ENCODE assay signal across 1 fruit fly cellular context in the genomic region with DNA sequence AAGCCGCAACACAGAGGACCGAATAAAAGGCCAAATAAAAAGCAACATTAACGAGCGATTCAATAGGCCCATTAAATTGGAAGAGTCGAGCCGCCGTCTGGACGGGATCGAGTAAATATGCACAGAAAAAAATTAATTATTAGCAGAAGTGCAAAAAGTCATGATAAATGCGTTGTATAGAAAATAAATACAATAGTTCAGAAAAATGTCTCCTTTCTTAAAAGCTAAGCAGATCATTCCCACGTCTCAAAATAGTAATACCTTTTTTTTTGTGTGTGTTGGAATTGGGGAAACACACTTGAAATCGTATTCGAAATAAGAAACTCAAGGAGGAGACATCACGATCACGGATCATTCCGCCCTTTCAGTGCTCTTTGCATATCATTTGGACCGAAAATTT.
TF ChIP-seq lines count a peak whose summit lies in the region.

No protein-coding gene starts in this region.

TF ChIP-seq in whole organism, embryonic, 481 proteins besides CTCF, POLR2A, EP300 and RAD21 (continued from another document and continues in another):
- no peak for TF ChIP-seq CG11723 (GFP tag; optimal IDR thresholded peaks at IDR 0.05; lab: Kevin White, UChicago)
- no peak for TF ChIP-seq en (GFP tag; optimal IDR thresholded peaks at IDR 0.05; lab: Kevin White, UChicago)
- no peak for TF ChIP-seq TFAM (GFP tag; optimal IDR thresholded peaks at IDR 0.05; lab: Kevin White, UChicago)
- TF ChIP-seq ssp (GFP tag; IDR thresholded peaks at IDR 0.05; lab: Robert Waterston, UW) = 0 out of 2 replicates have a peak, but pooled peaks have one; percentile 26
- TF ChIP-seq Jarid2 (GFP tag; optimal IDR thresholded peaks at IDR 0.05; lab: Kevin White, UChicago) = no peak
- TF ChIP-seq CG3995 (GFP tag; optimal IDR thresholded peaks at IDR 0.05; lab: Kevin White, UChicago) = no peak
- no peak for TF ChIP-seq NFAT (GFP tag; IDR thresholded peaks at IDR 0.05; lab: Robert Waterston, UW)
- TF ChIP-seq CG9876 (GFP tag; optimal IDR thresholded peaks at IDR 0.05; lab: Kevin White, UChicago) = no peak
- peak; percentile 36; the same call in 1 of the 2 replicates for TF ChIP-seq CG14441 (GFP tag; IDR thresholded peaks at IDR 0.05; lab: Robert Waterston, UW)
- TF ChIP-seq chn (GFP tag; optimal IDR thresholded peaks at IDR 0.05; lab: Kevin White, UChicago) = no peak
- TF ChIP-seq Sry-δ (GFP tag; optimal IDR thresholded peaks at IDR 0.05; lab: Kevin White, UChicago) = no peak
- no peak for TF ChIP-seq ase (GFP tag; IDR thresholded peaks at IDR 0.05; lab: Robert Waterston, UW)
- peak; percentile 40 for TF ChIP-seq Atf-2 (GFP tag; optimal IDR thresholded peaks at IDR 0.05; lab: Kevin White, UChicago)
- TF ChIP-seq CG10654 (GFP tag; optimal IDR thresholded peaks at IDR 0.05; lab: Kevin White, UChicago) = peak; percentile 19
- no peak for TF ChIP-seq Side (GFP tag; optimal IDR thresholded peaks at IDR 0.05; lab: Kevin White, UChicago)
- TF ChIP-seq CG10543 (GFP tag; optimal IDR thresholded peaks at IDR 0.05; lab: Kevin White, UChicago) = no peak
- no peak for TF ChIP-seq zen2 (GFP tag; IDR thresholded peaks at IDR 0.05; lab: Robert Waterston, UW; ENCODE audit: partially characterized antibody)
- TF ChIP-seq Hr51 (GFP tag; optimal IDR thresholded peaks at IDR 0.05; lab: Kevin White, UChicago) = peak in 1 of 2 experiments; percentile 68
- TF ChIP-seq CG7745 (tag; optimal IDR thresholded peaks at IDR 0.05; lab: Kevin White, UChicago) = no peak
- TF ChIP-seq dmrt99B (tag; optimal IDR thresholded peaks at IDR 0.05; lab: Kevin White, UChicago) = peak; percentile 73
- TF ChIP-seq fru (optimal IDR thresholded peaks at IDR 0.05; lab: Kevin White, UChicago) = no peak
- peak in 1 of 2 experiments; percentile 72 for TF ChIP-seq bsh (GFP tag; optimal IDR thresholded peaks at IDR 0.05; lab: Kevin White, UChicago)
- TF ChIP-seq Dek (tag; optimal IDR thresholded peaks at IDR 0.05; lab: Kevin White, UChicago) = no peak
- TF ChIP-seq oc (tag; optimal IDR thresholded peaks at IDR 0.05; lab: Kevin White, UChicago) = peak; percentile 63
- TF ChIP-seq CG34376 (GFP tag; optimal IDR thresholded peaks at IDR 0.05; lab: Kevin White, UChicago) = no peak
- no peak for TF ChIP-seq pzg (GFP tag; optimal IDR thresholded peaks at IDR 0.05; lab: Kevin White, UChicago)
- TF ChIP-seq Optix (GFP tag; IDR thresholded peaks at IDR 0.05; lab: Robert Waterston, UW) = no peak
- TF ChIP-seq NK7.1 (GFP tag; optimal IDR thresholded peaks at IDR 0.05; lab: Kevin White, UChicago) = no peak
- no peak for TF ChIP-seq Fer1 (GFP tag; optimal IDR thresholded peaks at IDR 0.05; lab: Kevin White, UChicago)
- no peak for TF ChIP-seq CG11085 (GFP tag; IDR thresholded peaks at IDR 0.05; lab: Robert Waterston, UW)
- no peak for TF ChIP-seq CG31365 (tag; optimal IDR thresholded peaks at IDR 0.05; lab: Kevin White, UChicago)
- TF ChIP-seq CG7786 (GFP tag; optimal IDR thresholded peaks at IDR 0.05; lab: Kevin White, UChicago) = no peak
- no peak for TF ChIP-seq Hr39 (optimal IDR thresholded peaks at IDR 0.05; lab: Kevin White, UChicago)
- peak; percentile 15 for TF ChIP-seq ewg (GFP tag; optimal IDR thresholded peaks at IDR 0.05; lab: Kevin White, UChicago)
- TF ChIP-seq D19A (tag; optimal IDR thresholded peaks at IDR 0.05; lab: Kevin White, UChicago) = peak; percentile 30
- TF ChIP-seq CG17186 (GFP tag; optimal IDR thresholded peaks at IDR 0.05; lab: Kevin White, UChicago) = no peak
- TF ChIP-seq az2 (GFP tag; optimal IDR thresholded peaks at IDR 0.05; lab: Kevin White, UChicago) = peak; percentile 62
- no peak for TF ChIP-seq vfl (GFP tag; optimal IDR thresholded peaks at IDR 0.05; lab: Kevin White, UChicago)
- peak; percentile 64 for TF ChIP-seq HLH3B (GFP tag; IDR thresholded peaks at IDR 0.05; lab: Robert Waterston, UW)
- TF ChIP-seq CG5953 (GFP tag; IDR thresholded peaks at IDR 0.05; lab: Robert Waterston, UW) = peak; percentile 23; the same call in 1 of the 2 replicates
- peak; percentile 28 for TF ChIP-seq mam (GFP tag; optimal IDR thresholded peaks at IDR 0.05; lab: Kevin White, UChicago)
- TF ChIP-seq CG18764 (GFP tag; optimal IDR thresholded peaks at IDR 0.05; lab: Kevin White, UChicago) = no peak
- TF ChIP-seq CG10431 (GFP tag; optimal IDR thresholded peaks at IDR 0.05; lab: Kevin White, UChicago) = no peak
- no peak for TF ChIP-seq ham (GFP tag; IDR thresholded peaks at IDR 0.05; lab: Robert Waterston, UW)
- peak; percentile 31 for TF ChIP-seq CG10267 (tag; optimal IDR thresholded peaks at IDR 0.05; lab: Kevin White, UChicago)
- TF ChIP-seq ATbp (GFP tag; optimal IDR thresholded peaks at IDR 0.05; lab: Kevin White, UChicago) = peak; percentile 24
- no peak for TF ChIP-seq NC2α (GFP tag; optimal IDR thresholded peaks at IDR 0.05; lab: Kevin White, UChicago)
- no peak for TF ChIP-seq bowl (GFP tag; IDR thresholded peaks at IDR 0.05; lab: Robert Waterston, UW)
- no peak for TF ChIP-seq cato (GFP tag; optimal IDR thresholded peaks at IDR 0.05; lab: Kevin White, UChicago; ENCODE audit: borderline replicate concordance)
- TF ChIP-seq gce (GFP tag; IDR thresholded peaks at IDR 0.05; lab: Robert Waterston, UW) = no peak
- no peak for TF ChIP-seq CG6272 (GFP tag; IDR thresholded peaks at IDR 0.05; lab: Robert Waterston, UW)
- peak; percentile 2 for TF ChIP-seq Six4 (GFP tag; optimal IDR thresholded peaks at IDR 0.05; lab: Kevin White, UChicago)
- TF ChIP-seq CG31224 (GFP tag; IDR thresholded peaks at IDR 0.05; lab: Robert Waterston, UW) = 0 out of 2 replicates have a peak, but pooled peaks have one; percentile 14
- no peak for TF ChIP-seq disco-r (GFP tag; optimal IDR thresholded peaks at IDR 0.05; lab: Kevin White, UChicago)
- TF ChIP-seq twi (tag; optimal IDR thresholded peaks at IDR 0.05; lab: Kevin White, UChicago) = peak; percentile 1
- TF ChIP-seq CG1832 (GFP tag; optimal IDR thresholded peaks at IDR 0.05; lab: Kevin White, UChicago) = no peak
- TF ChIP-seq CG7928 (GFP tag; optimal IDR thresholded peaks at IDR 0.05; lab: Kevin White, UChicago) = no peak
- TF ChIP-seq lbe (GFP tag; optimal IDR thresholded peaks at IDR 0.05; lab: Kevin White, UChicago) = no peak
- TF ChIP-seq sd (tag; optimal IDR thresholded peaks at IDR 0.05; lab: Kevin White, UChicago) = no peak
- TF ChIP-seq NC2β (GFP tag; optimal IDR thresholded peaks at IDR 0.05; lab: Kevin White, UChicago) = no peak
- no peak for TF ChIP-seq Dll (GFP tag; IDR thresholded peaks at IDR 0.05; lab: Robert Waterston, UW; ENCODE audit: partially characterized antibody)
- TF ChIP-seq B-H1 (GFP tag; IDR thresholded peaks at IDR 0.05; lab: Robert Waterston, UW) = no peak
- no peak for TF ChIP-seq kay (GFP tag; optimal IDR thresholded peaks at IDR 0.05; lab: Kevin White, UChicago)
- TF ChIP-seq CG1792 (GFP tag; optimal IDR thresholded peaks at IDR 0.05; lab: Kevin White, UChicago) = peak; percentile 12
- TF ChIP-seq Myb (GFP tag; optimal IDR thresholded peaks at IDR 0.05; lab: Kevin White, UChicago) = no peak
- no peak for TF ChIP-seq ab (GFP tag; optimal IDR thresholded peaks at IDR 0.05; lab: Kevin White, UChicago)
- TF ChIP-seq CG33213 (GFP tag; optimal IDR thresholded peaks at IDR 0.05; lab: Kevin White, UChicago) = peak; percentile 6
- no peak for TF ChIP-seq HLHmδ (GFP tag; optimal IDR thresholded peaks at IDR 0.05; lab: Kevin White, UChicago)
- TF ChIP-seq Atf3 (GFP tag; optimal IDR thresholded peaks at IDR 0.05; lab: Kevin White, UChicago) = no peak
- peak; percentile 43 for TF ChIP-seq CG1602 (GFP tag; optimal IDR thresholded peaks at IDR 0.05; lab: Kevin White, UChicago)
- TF ChIP-seq CG14014 (GFP tag; IDR thresholded peaks at IDR 0.05; lab: Robert Waterston, UW) = 0 out of 2 replicates have a peak, but pooled peaks have one; percentile 12
- no peak for TF ChIP-seq Poxn (GFP tag; IDR thresholded peaks at IDR 0.05; lab: Robert Waterston, UW)
- TF ChIP-seq CG17612 (GFP tag; IDR thresholded peaks at IDR 0.05; lab: Robert Waterston, UW) = no peak
- TF ChIP-seq CG31441 (GFP tag; IDR thresholded peaks at IDR 0.05; lab: Robert Waterston, UW) = peak; percentile 49; the same call in 1 of the 2 replicates
- TF ChIP-seq her (GFP tag; optimal IDR thresholded peaks at IDR 0.05; lab: Kevin White, UChicago) = no peak
- TF ChIP-seq CG4707 (GFP tag; optimal IDR thresholded peaks at IDR 0.05; lab: Kevin White, UChicago) = no peak
- no peak for TF ChIP-seq ac (GFP tag; optimal IDR thresholded peaks at IDR 0.05; lab: Kevin White, UChicago)
- TF ChIP-seq ranshi (GFP tag; IDR thresholded peaks at IDR 0.05; lab: Robert Waterston, UW) = 0 out of 2 replicates have a peak, but pooled peaks have one; percentile 50
- no peak for TF ChIP-seq Antp (GFP tag; optimal IDR thresholded peaks at IDR 0.05; lab: Kevin White, UChicago)
- TF ChIP-seq Ravus (GFP tag; IDR thresholded peaks at IDR 0.05; lab: Robert Waterston, UW) = no peak
- TF ChIP-seq CG11398 (GFP tag; optimal IDR thresholded peaks at IDR 0.05; lab: Kevin White, UChicago) = no peak
- TF ChIP-seq bcd (GFP tag; optimal IDR thresholded peaks at IDR 0.05; lab: Kevin White, UChicago) = peak; percentile 44
- no peak for TF ChIP-seq Stat92E (GFP tag; optimal IDR thresholded peaks at IDR 0.05; lab: Kevin White, UChicago)
- no peak for TF ChIP-seq br (optimal IDR thresholded peaks at IDR 0.05; lab: Kevin White, UChicago)
- no peak for TF ChIP-seq bbx (GFP tag; IDR thresholded peaks at IDR 0.05; lab: Robert Waterston, UW; ENCODE audit: partially characterized antibody)
- TF ChIP-seq Lim3 (GFP tag; IDR thresholded peaks at IDR 0.05; lab: Robert Waterston, UW) = no peak
- no peak for TF ChIP-seq YL-1 (GFP tag; optimal IDR thresholded peaks at IDR 0.05; lab: Kevin White, UChicago)
- TF ChIP-seq tx (GFP tag; optimal IDR thresholded peaks at IDR 0.05; lab: Kevin White, UChicago) = no peak
- TF ChIP-seq CG11695 (GFP tag; IDR thresholded peaks at IDR 0.05; lab: Robert Waterston, UW) = no peak
- no peak for TF ChIP-seq pho (GFP tag; optimal IDR thresholded peaks at IDR 0.05; lab: Kevin White, UChicago)
- no peak for TF ChIP-seq CG16779 (GFP tag; IDR thresholded peaks at IDR 0.05; lab: Robert Waterston, UW)
- TF ChIP-seq Sin3A (optimal IDR thresholded peaks at IDR 0.05; lab: Kevin White, UChicago) = no peak
- 0 out of 2 replicates have a peak, but pooled peaks have one; percentile 10 for TF ChIP-seq CG10321 (GFP tag; IDR thresholded peaks at IDR 0.05; lab: Robert Waterston, UW)
- TF ChIP-seq Scr (GFP tag; IDR thresholded peaks at IDR 0.05; lab: Robert Waterston, UW; ENCODE audit: partially characterized antibody) = no peak
- no peak for TF ChIP-seq Opbp (GFP tag; IDR thresholded peaks at IDR 0.05; lab: Robert Waterston, UW; ENCODE audit: partially characterized antibody)
- TF ChIP-seq scrt (GFP tag; optimal IDR thresholded peaks at IDR 0.05; lab: Kevin White, UChicago) = no peak
- peak; percentile 61 for TF ChIP-seq row (GFP tag; IDR thresholded peaks at IDR 0.05; lab: Robert Waterston, UW)
- no peak for TF ChIP-seq CG3726 (GFP tag; IDR thresholded peaks at IDR 0.05; lab: Robert Waterston, UW)
- no peak for TF ChIP-seq MBD-R2 (GFP tag; IDR thresholded peaks at IDR 0.05; lab: Robert Waterston, UW)
- peak; percentile 46 for TF ChIP-seq lab (GFP tag; optimal IDR thresholded peaks at IDR 0.05; lab: Kevin White, UChicago)
- no peak for TF ChIP-seq Taf1 (GFP tag; IDR thresholded peaks at IDR 0.05; lab: Robert Waterston, UW)
- peak; percentile 82 for TF ChIP-seq Med (GFP tag; lab: Kevin White, UChicago)
- TF ChIP-seq E2f1 (GFP tag; IDR thresholded peaks at IDR 0.05; lab: Robert Waterston, UW) = 0 out of 2 replicates have a peak, but pooled peaks have one; percentile 12
- peak; percentile 47; the same call in 1 of the 2 replicates for TF ChIP-seq ttk (GFP tag; IDR thresholded peaks at IDR 0.05; lab: Robert Waterston, UW)
- no peak for TF ChIP-seq knrl (GFP tag; IDR thresholded peaks at IDR 0.05; lab: Robert Waterston, UW; ENCODE audit: partially characterized antibody)
- peak; percentile 10 for TF ChIP-seq CG8281 (tag; optimal IDR thresholded peaks at IDR 0.05; lab: Kevin White, UChicago)
- no peak for TF ChIP-seq rib (GFP tag; IDR thresholded peaks at IDR 0.05; lab: Robert Waterston, UW)
- TF ChIP-seq Spps (tag; optimal IDR thresholded peaks at IDR 0.05; lab: Kevin White, UChicago) = no peak
- TF ChIP-seq Sox100B (GFP tag; optimal IDR thresholded peaks at IDR 0.05; lab: Kevin White, UChicago) = peak; percentile 43
- no peak for TF ChIP-seq CG2202 (tag; optimal IDR thresholded peaks at IDR 0.05; lab: Kevin White, UChicago)
- no peak for TF ChIP-seq CG4328 (GFP tag; optimal IDR thresholded peaks at IDR 0.05; lab: Kevin White, UChicago)
- no peak for TF ChIP-seq Nf-YA (GFP tag; IDR thresholded peaks at IDR 0.05; lab: Robert Waterston, UW)
- TF ChIP-seq dpn (GFP tag; optimal IDR thresholded peaks at IDR 0.05; lab: Kevin White, UChicago) = peak; percentile 34 to 36
- no peak for TF ChIP-seq emc (GFP tag; optimal IDR thresholded peaks at IDR 0.05; lab: Kevin White, UChicago)
- peak; percentile 44 for TF ChIP-seq CG30403 (GFP tag; optimal IDR thresholded peaks at IDR 0.05; lab: Kevin White, UChicago)
- no peak for TF ChIP-seq usp (GFP tag; optimal IDR thresholded peaks at IDR 0.05; lab: Kevin White, UChicago)
- peak; percentile 47 for TF ChIP-seq CG9727 (GFP tag; optimal IDR thresholded peaks at IDR 0.05; lab: Kevin White, UChicago)
- no peak for TF ChIP-seq CG13287 (GFP tag; IDR thresholded peaks at IDR 0.05; lab: Robert Waterston, UW; ENCODE audit: partially characterized antibody)
- no peak for TF ChIP-seq CG7357 (GFP tag; IDR thresholded peaks at IDR 0.05; lab: Robert Waterston, UW)
- no peak for TF ChIP-seq B-H2 (GFP tag; optimal IDR thresholded peaks at IDR 0.05; lab: Kevin White, UChicago)
- TF ChIP-seq Pdp1 (GFP tag; optimal IDR thresholded peaks at IDR 0.05; lab: Kevin White, UChicago) = peak; percentile 22 to 47
- no peak for TF ChIP-seq MTF-1 (GFP tag; optimal IDR thresholded peaks at IDR 0.05; lab: Kevin White, UChicago; ENCODE audit: borderline replicate concordance)
- no peak for TF ChIP-seq sr (GFP tag; IDR thresholded peaks at IDR 0.05; lab: Robert Waterston, UW)
- no peak for TF ChIP-seq wek (GFP tag; optimal IDR thresholded peaks at IDR 0.05; lab: Kevin White, UChicago)
- no peak for TF ChIP-seq CG31388 (GFP tag; optimal IDR thresholded peaks at IDR 0.05; lab: Kevin White, UChicago)
- TF ChIP-seq maf-S (GFP tag; optimal IDR thresholded peaks at IDR 0.05; lab: Kevin White, UChicago) = no peak
- TF ChIP-seq CG17568 (GFP tag; optimal IDR thresholded peaks at IDR 0.05; lab: Kevin White, UChicago) = no peak
- peak; percentile 20 for TF ChIP-seq CG8944 (GFP tag; optimal IDR thresholded peaks at IDR 0.05; lab: Kevin White, UChicago)
- TF ChIP-seq CG15601 (tag; optimal IDR thresholded peaks at IDR 0.05; lab: Kevin White, UChicago) = peak; percentile 5
- no peak for TF ChIP-seq Mad (GFP tag; optimal IDR thresholded peaks at IDR 0.05; lab: Kevin White, UChicago)
